Worm (Caenorhabditis elegans): ENCODE results near the gene srbc-61.

- TF ChIP-seq tbp1 (GFP tag; optimal IDR thresholded peaks at IDR 0.05) (no peak), snpc-1.1 (tag; optimal IDR thresholded peaks at IDR 0.05; ENCODE audit: insufficient read depth) (no peak), ceh-58 (GFP tag; IDR thresholded peaks at IDR 0.05) (0 out of 2 replicates have a peak, but pooled peaks have one; percentile 17), F57A8.1 (GFP tag; optimal IDR thresholded peaks at IDR 0.05) (no peak), attf-5 (GFP tag; optimal IDR thresholded peaks at IDR 0.05) (no peak), C17E4.6 (GFP tag; IDR thresholded peaks at IDR 0.05) (no peak), madf-10 (tag; optimal IDR thresholded peaks at IDR 0.05) (no peak), lin-54 (GFP tag; optimal IDR thresholded peaks at IDR 0.05) (no peak), F37B4.10 (GFP tag; IDR thresholded peaks at IDR 0.05) (no peak), mxl-1 (tag; optimal IDR thresholded peaks at IDR 0.05) (no peak), unc-62 (GFP tag; optimal IDR thresholded peaks at IDR 0.05) (no peak), bed-1 (GFP tag; IDR thresholded peaks at IDR 0.05) (no peak), lsy-27 (tag; optimal IDR thresholded peaks at IDR 0.05; ENCODE audit: borderline replicate concordance, insufficient read depth) (no peak), rpc-1 (optimal IDR thresholded peaks at IDR 0.05) (no peak), rpc-1 (tag; optimal IDR thresholded peaks at IDR 0.05) (no peak)
Measured at ce11 chrV:17500055-17500454, 23.5 kb downstream of the srbc-61 start.
